Worm (Caenorhabditis elegans) whole organism, mixed stage, embryonic: Measurements from ENCODE around the gene unc-26.

Source experiments
- nhr-76 ChIP-seq: sonication (generic microtip); optimal IDR thresholded peaks from 2 replicates; lab custom pipeline; 2017; ENCODE audit warnings: missing biosample characterization, missing genetic modification characterization
- unc-120 ChIP-seq: sonication (generic microtip); optimal IDR thresholded peaks from 2 replicates; lab custom pipeline; 2017; ENCODE audit warnings: missing genetic modification characterization, missing compliant biosample characterization; ENCODE audit not compliant: poor library complexity, severe bottlenecking

- no peak for TF ChIP-seq unc-120 (tag; lab: Kevin White, UChicago)
- no peak for TF ChIP-seq nhr-76
These were observed 24.5 kb downstream of the unc-26 start for ce11 chrIV:13247780-13248179.
